Worm (Caenorhabditis elegans): ENCODE data around the gene efl-1.

ce11 chrV:16927345-16927744 lies 38.1 kb downstream of the efl-1 start, which contains the start of gene Y102A5C.36:
- no peak for TF ChIP-seq nhr-102 (tag; optimal IDR thresholded peaks at IDR 0.05)
- TF ChIP-seq R02D3.7 (tag; optimal IDR thresholded peaks at IDR 0.05) = no peak
- no peak for TF ChIP-seq lin-39 (tag; optimal IDR thresholded peaks at IDR 0.05)
- no peak for TF ChIP-seq ZK546.5 (tag; optimal IDR thresholded peaks at IDR 0.05)
- no peak for TF ChIP-seq ceh-82 (tag; optimal IDR thresholded peaks at IDR 0.05)
- TF ChIP-seq pqm-1 (tag; optimal IDR thresholded peaks at IDR 0.05) = no peak
- no peak for TF ChIP-seq nhr-77 (tag; optimal IDR thresholded peaks at IDR 0.05)
- no peak for TF ChIP-seq mdt-29 (GFP tag; IDR thresholded peaks at IDR 0.05)
- TF ChIP-seq daf-19 (GFP tag; conservative IDR thresholded peaks at IDR 0.05) = no peak
- TF ChIP-seq lin-13 (GFP tag; optimal IDR thresholded peaks at IDR 0.05) = no peak

All from whole organism, L4 larva.